Worm (Caenorhabditis elegans) whole organism, L4 larva: ENCODE data around the gene sulp-4.

ENCODE experiments used
- R02D3.7 ChIP-seq: fragments of 150-350 bp; sonication (generic microtip); optimal IDR thresholded peaks from 3 replicates; lab custom pipeline; 2014; ENCODE audit warnings: missing biosample characterization, missing genetic modification characterization
- daf-12 ChIP-seq: fragments of 150-350 bp; optimal IDR thresholded peaks from 2 replicates; lab custom pipeline; 2014; ENCODE audit warnings: missing biosample characterization, missing genetic modification reagents, missing genetic modification characterization
- duxl-1 ChIP-seq: sonication (generic microtip); optimal IDR thresholded peaks from 2 replicates; lab custom pipeline; 2016; ENCODE audit warnings: mild to moderate bottlenecking, missing genetic modification characterization, moderate library complexity, missing compliant biosample characterization; ENCODE audit not compliant: poor library complexity
- hif-1 ChIP-seq, 2 experiments: sonication (generic microtip); optimal IDR thresholded peaks; 2 replicates each; lab custom pipeline; 2016 to 2017; ENCODE audit warnings: missing compliant biosample characterization in 2 of 2, missing genetic modification characterization in 2 of 2, missing genetic modification reagents in 2 of 2, missing genotype in 2 of 2, mild to moderate bottlenecking in 1 of 2
- lin-1 ChIP-seq: fragments of 200-800 bp; sonication (Bioruptor generic); IDR thresholded peaks from 2 replicates; pipeline ENCODE4 v1.3.6; 2022; ENCODE audit warnings: missing genetic modification reagents, missing genetic modification characterization, missing compliant biosample characterization
- lin-29 ChIP-seq: fragments of 200-800 bp; sonication (Bioruptor generic); IDR thresholded peaks from 2 replicates; pipeline ENCODE4 v1.3.6; 2022; ENCODE audit warnings: missing genetic modification reagents, missing genetic modification characterization, missing compliant biosample characterization
- lsy-2 ChIP-seq, 2 experiments: fragments of 150-350 bp in 1 of 2; sonication (generic microtip) in 1 of 2; optimal IDR thresholded peaks; 2 replicates each; lab custom pipeline; 2014 to 2017; ENCODE audit warnings: missing biosample characterization in 2 of 2, missing genetic modification characterization in 2 of 2
- mxl-2 ChIP-seq: fragments of 200-800 bp; sonication (Bioruptor generic); conservative IDR thresholded peaks from 2 replicates; pipeline ENCODE4 v1.3.6; 2022; ENCODE audit warnings: missing genetic modification reagents, missing genetic modification characterization, missing compliant biosample characterization
- nhr-111 ChIP-seq: fragments of 200-800 bp; sonication (Bioruptor generic); optimal IDR thresholded peaks from 2 replicates; lab custom pipeline; 2018; ENCODE audit warnings: mild to moderate bottlenecking, missing genetic modification characterization, missing compliant biosample characterization
- unc-62 ChIP-seq, 3 experiments: fragments of 150-350 bp in 1 of 3; sonication (generic microtip); optimal IDR thresholded peaks in 2 of 3; peaks in 1 of 3; 1 replicate in 1 of 3; 2 replicates in 2 of 3; lab custom pipeline; 2014 to 2017; ENCODE audit warnings: missing biosample characterization in 3 of 3, missing genetic modification characterization in 3 of 3, missing genetic modification reagents in 3 of 3, missing genotype in 1 of 3
- zag-1 ChIP-seq: fragments of 150-350 bp; optimal IDR thresholded peaks from 2 replicates; lab custom pipeline; 2014; ENCODE audit warnings: missing biosample characterization, missing genetic modification characterization

DNA sequence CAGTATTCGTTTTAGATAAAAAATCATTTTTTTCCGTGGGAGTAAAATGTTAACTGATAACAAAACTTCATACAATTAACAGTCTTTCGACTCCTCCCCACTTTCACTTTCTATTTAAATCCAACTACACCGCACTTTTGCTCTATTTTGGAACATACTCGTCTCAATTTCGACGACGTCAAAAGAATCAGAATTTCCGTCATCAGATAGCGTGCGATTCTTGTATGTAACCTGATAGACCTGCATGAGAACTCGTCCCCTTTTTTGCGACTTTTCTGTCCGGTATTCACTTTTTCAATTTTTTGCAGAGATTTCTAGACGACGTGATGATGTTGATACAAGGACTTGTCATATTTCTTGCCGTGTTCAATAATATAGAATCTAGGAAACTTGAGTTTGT is 41.8 kb upstream of the sulp-4 start, which contains the start of gene pho-8:
- TF ChIP-seq mxl-2 (GFP tag; lab: Robert Waterston, UW): no peak
- TF ChIP-seq daf-12: no peak
- no peak for TF ChIP-seq nhr-111 (GFP tag; lab: Kevin White, UChicago)
- no peak for TF ChIP-seq zag-1 (tag; lab: Kevin White, UChicago)
- no peak for TF ChIP-seq unc-62 (GFP tag; optimal IDR thresholded peaks at IDR 0.05 in 1 of 2; lab: Kevin White, UChicago)
- no peak for TF ChIP-seq unc-62 (tag; optimal IDR thresholded peaks at IDR 0.05; lab: Kevin White, UChicago)
- TF ChIP-seq lin-29: no peak
- no peak for TF ChIP-seq lsy-2 (tag; optimal IDR thresholded peaks at IDR 0.05; lab: Kevin White, UChicago)
- no peak for TF ChIP-seq R02D3.7 (tag; lab: Kevin White, UChicago)
- no peak for TF ChIP-seq duxl-1 (tag; lab: Kevin White, UChicago)
- TF ChIP-seq lin-1: no peak
- TF ChIP-seq hif-1 (tag; optimal IDR thresholded peaks at IDR 0.05; lab: Kevin White, UChicago): no peak
